Worm (Caenorhabditis elegans): ENCODE data around the gene Y53F4B.26.
A peak's percentile ranks its signal among the peaks of the same experiment; 100 is the strongest.
"Not testable (repeated sequence)": the region's sequence is repeated elsewhere in the genome, so short reads cannot be mapped to it uniquely, and the experiment has no call there.

Gene Y53F4B.26

ce11 chrII:15174915-15175548 lies 34.3 kb upstream of the Y53F4B.26 start, which contains the start of gene gst-31:
Gene gst-31 (minus strand): TSS chrII:15174965.
- TF ChIP-seq nhr-28 (tag; optimal IDR thresholded peaks at IDR 0.05) (no peak), eor-1 (tag; optimal IDR thresholded peaks at IDR 0.05) (no peak), pha-4 (tag; optimal IDR thresholded peaks at IDR 0.05) (no peak), ceh-82 (tag; optimal IDR thresholded peaks at IDR 0.05) (no peak), ztf-11 (tag; optimal IDR thresholded peaks at IDR 0.05) (no peak), elt-1 (tag; optimal IDR thresholded peaks at IDR 0.05) (no peak), nhr-12 (tag; optimal IDR thresholded peaks at IDR 0.05) (no peak), zag-1 (tag; optimal IDR thresholded peaks at IDR 0.05) (no peak), R02D3.7 (tag; optimal IDR thresholded peaks at IDR 0.05) (no peak), lin-39 (tag; optimal IDR thresholded peaks at IDR 0.05) (no peak), lin-15B (tag; optimal IDR thresholded peaks at IDR 0.05) (no peak), pqm-1 (tag; optimal IDR thresholded peaks at IDR 0.05) (no peak), mdl-1 (tag; optimal IDR thresholded peaks at IDR 0.05) (no peak), daf-12 (tag; optimal IDR thresholded peaks at IDR 0.05) (no peak), sea-2 (GFP tag; optimal IDR thresholded peaks at IDR 0.05) (no peak), unc-39 (tag; optimal IDR thresholded peaks at IDR 0.05) (no peak), nhr-76 (tag; optimal IDR thresholded peaks at IDR 0.05) (no peak)

DNA sequence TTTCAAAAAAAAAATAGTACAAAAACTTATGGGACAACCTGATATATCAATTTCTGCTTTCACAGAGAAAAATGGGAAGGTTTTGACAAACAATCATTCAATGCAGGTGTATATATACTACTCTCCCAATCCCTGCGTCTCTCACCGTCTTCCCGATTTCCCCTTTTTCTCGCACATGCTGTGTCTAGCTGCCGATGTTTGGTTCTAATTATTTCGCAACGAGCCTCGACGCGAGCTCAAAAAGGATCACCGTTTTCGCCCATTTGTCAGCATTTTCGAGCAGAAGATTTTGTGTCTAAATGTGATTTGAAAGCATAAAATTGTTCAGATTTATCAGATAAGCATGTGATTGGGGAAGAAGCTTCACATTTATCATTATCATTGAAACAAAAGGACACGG lies 32.4 kb upstream of the Y53F4B.26 start:
- TF ChIP-seq unc-39 (tag; optimal IDR thresholded peaks at IDR 0.05) (no peak), elt-1 (tag; optimal IDR thresholded peaks at IDR 0.05) (no peak), nfya-1 (tag; optimal IDR thresholded peaks at IDR 0.05; ENCODE audit: insufficient read depth) (peak; percentile 37), pha-4 (tag; optimal IDR thresholded peaks at IDR 0.05) (peak; percentile 54), nhr-77 (tag; optimal IDR thresholded peaks at IDR 0.05) (no peak), skn-1 (tag; optimal IDR thresholded peaks at IDR 0.05) (peak; percentile 76), lin-39 (tag; optimal IDR thresholded peaks at IDR 0.05) (peak; percentile 46)

DNA sequence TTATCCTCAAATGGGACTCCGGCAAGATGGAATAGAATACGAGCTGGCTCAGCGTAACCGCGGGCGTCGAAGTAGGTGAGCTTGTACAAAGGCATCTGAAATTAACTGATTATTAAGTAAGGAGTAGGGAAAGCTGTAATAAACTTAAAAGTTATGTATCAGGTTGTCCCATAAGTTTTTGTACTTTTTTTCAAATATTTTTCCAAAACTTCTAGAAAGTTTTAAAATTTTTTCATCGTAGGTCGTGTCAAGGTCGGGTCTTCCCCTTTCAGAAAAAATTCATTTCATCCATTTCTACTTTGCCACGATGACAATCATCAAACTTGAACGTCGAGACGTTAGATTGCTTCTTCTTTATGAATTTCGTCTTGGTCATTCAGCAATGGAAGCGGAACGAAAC lies 31.0 kb upstream of the Y53F4B.26 start, which contains the start of gene gst-39:
Gene gst-39, minus strand, starts transcription at position 101 of the 400 bp plus-strand sequence.
- TF ChIP-seq fkh-2, R02D3.7, skn-1 (tag; optimal IDR thresholded peaks at IDR 0.05): not testable (repeated sequence)

ce11 chrII:15169811-15170282 lies 29.1 kb upstream of the Y53F4B.26 start, which contains the start of gene gst-29:
Gene gst-29 (minus strand): TSS chrII:15169861.
- TF ChIP-seq unc-39 (tag; optimal IDR thresholded peaks at IDR 0.05) (no peak), sea-2 (GFP tag; optimal IDR thresholded peaks at IDR 0.05) (no peak), tbx-2 (tag; optimal IDR thresholded peaks at IDR 0.05) (no peak), nhr-25 (tag; optimal IDR thresholded peaks at IDR 0.05) (no peak), nhr-11 (tag; optimal IDR thresholded peaks at IDR 0.05) (no peak), ZK546.5 (tag; optimal IDR thresholded peaks at IDR 0.05) (no peak), nhr-237 (tag; optimal IDR thresholded peaks at IDR 0.05) (no peak), hmg-11 (tag; optimal IDR thresholded peaks at IDR 0.05) (no peak), elt-3 (tag; optimal IDR thresholded peaks at IDR 0.05) (no peak), ceh-16 (tag; optimal IDR thresholded peaks at IDR 0.05) (no peak), egl-27 (tag; optimal IDR thresholded peaks at IDR 0.05) (no peak), nhr-77 (tag; optimal IDR thresholded peaks at IDR 0.05) (no peak), ceh-9 (tag; optimal IDR thresholded peaks at IDR 0.05) (no peak), ceh-28 (tag; optimal IDR thresholded peaks at IDR 0.05) (no peak), pqm-1 (tag; optimal IDR thresholded peaks at IDR 0.05) (peak; percentile 33), elt-2 (tag; optimal IDR thresholded peaks at IDR 0.05) (peak; percentile 6), elt-1 (tag; optimal IDR thresholded peaks at IDR 0.05) (no peak), pha-4 (tag; optimal IDR thresholded peaks at IDR 0.05) (peak; percentile 43), nhr-28 (tag; optimal IDR thresholded peaks at IDR 0.05) (no peak), skn-1 (tag; optimal IDR thresholded peaks at IDR 0.05) (no peak), nhr-43 (tag; optimal IDR thresholded peaks at IDR 0.05; ENCODE audit: poor library complexity, severe bottlenecking) (no peak)

ce11 chrII:15167340-15167739 lies 26.6 kb upstream of the Y53F4B.26 start, which contains the start of gene gst-28:
Gene gst-28 (minus strand): TSS chrII:15167577.
- TF ChIP-seq ceh-28 (tag; optimal IDR thresholded peaks at IDR 0.05) (no peak), lsy-12 (tag; optimal IDR thresholded peaks at IDR 0.05) (no peak), zag-1 (tag; optimal IDR thresholded peaks at IDR 0.05) (no peak), elt-2 (tag; optimal IDR thresholded peaks at IDR 0.05) (peak; percentile 15), pqm-1 (tag; optimal IDR thresholded peaks at IDR 0.05) (peak; percentile 41), pha-4 (tag; optimal IDR thresholded peaks at IDR 0.05) (peak; percentile 40)

Data from whole organism, L3 larva.